Fruit fly (Drosophila melanogaster) whole organism, prepupa: Measurements from ENCODE around the gene ago.
A peak's percentile ranks its signal among the peaks of the same experiment; 100 is the strongest.

Experiments
- Blimp-1 ChIP-seq: fragments of 200-800 bp; sonication (Bioruptor generic); optimal IDR thresholded peaks from 3 replicates; lab custom pipeline; 2017; ENCODE audit warnings: missing biosample characterization, missing genetic modification characterization, mild to moderate bottlenecking, moderate library complexity, missing genetic modification reagents
- CG10631 ChIP-seq: fragments of 200-800 bp; sonication (Bioruptor generic); optimal IDR thresholded peaks from 2 replicates; lab custom pipeline; 2016; ENCODE audit warnings: missing biosample characterization, missing genetic modification characterization
- CG11294 ChIP-seq: fragments of 200-800 bp; sonication (Bioruptor generic); IDR thresholded peaks from 2 replicates; pipeline ENCODE4 v1.3.6; 2022; ENCODE audit warnings: missing biosample characterization, missing genetic modification characterization
- CG11762 ChIP-seq: fragments of 200-800 bp; sonication (Bioruptor generic); optimal IDR thresholded peaks from 3 replicates; lab custom pipeline; 2016; ENCODE audit warnings: missing biosample characterization, missing genetic modification characterization; ENCODE audit not compliant: insufficient read depth
- CG11902 ChIP-seq: fragments of 200-800 bp; sonication (Bioruptor generic); optimal IDR thresholded peaks from 3 replicates; lab custom pipeline; 2016; ENCODE audit warnings: missing biosample characterization, missing genetic modification characterization
- CG15336 ChIP-seq: fragments of 200-800 bp; sonication (Bioruptor generic); IDR thresholded peaks from 2 replicates; pipeline ENCODE4 v1.3.6; 2022; ENCODE audit warnings: missing biosample characterization, missing genetic modification characterization
- CG1621 ChIP-seq: fragments of 200-800 bp; sonication (Bioruptor generic); optimal IDR thresholded peaks from 3 replicates; lab custom pipeline; 2018; ENCODE audit warnings: missing biosample characterization, mild to moderate bottlenecking, missing genetic modification characterization
- CG3032 ChIP-seq: fragments of 200-800 bp; optimal IDR thresholded peaks from 2 replicates; lab custom pipeline; 2019; ENCODE audit warnings: missing biosample characterization, mild to moderate bottlenecking, missing genetic modification characterization, moderate library complexity
- CG31627 ChIP-seq: fragments of 200-800 bp; sonication (Bioruptor generic); optimal IDR thresholded peaks from 3 replicates; lab custom pipeline; 2016; ENCODE audit warnings: missing biosample characterization, missing genetic modification characterization
- CG3919 ChIP-seq: fragments of 200-800 bp; sonication (Bioruptor generic); optimal IDR thresholded peaks from 3 replicates; lab custom pipeline; 2016; ENCODE audit warnings: missing biosample characterization, missing genetic modification characterization
- CG6163 ChIP-seq: fragments of 200-800 bp; sonication (Bioruptor generic); IDR thresholded peaks from 3 replicates; pipeline ENCODE4 v1.3.6; 2022; ENCODE audit warnings: missing biosample characterization, missing genetic modification characterization
- CG6276 ChIP-seq: fragments of 200-800 bp; sonication (Bioruptor generic); optimal IDR thresholded peaks from 2 replicates; lab custom pipeline; 2017; ENCODE audit warnings: missing biosample characterization, mild to moderate bottlenecking, missing genetic modification characterization
- CG6792 ChIP-seq: fragments of 200-800 bp; sonication (Bioruptor generic); optimal IDR thresholded peaks from 3 replicates; lab custom pipeline; 2016; ENCODE audit warnings: missing biosample characterization, missing genetic modification characterization
- CG6808 ChIP-seq: fragments of 200-800 bp; sonication (Bioruptor generic); optimal IDR thresholded peaks from 3 replicates; lab custom pipeline; 2017; ENCODE audit warnings: missing biosample characterization, missing genetic modification characterization, mild to moderate bottlenecking, moderate library complexity, missing genetic modification reagents
- CG6854 ChIP-seq: fragments of 200-800 bp; sonication (Bioruptor generic); optimal IDR thresholded peaks from 2 replicates; lab custom pipeline; 2017; ENCODE audit warnings: missing biosample characterization, mild to moderate bottlenecking, missing genetic modification characterization
- CG8119 ChIP-seq: fragments of 200-800 bp; sonication (Bioruptor generic); IDR thresholded peaks from 3 replicates; pipeline ENCODE4 v1.3.6; 2022; ENCODE audit warnings: missing biosample characterization, missing genetic modification characterization
- CG8632 ChIP-seq: fragments of 200-800 bp; sonication (Bioruptor generic); optimal IDR thresholded peaks from 3 replicates; lab custom pipeline; 2016; ENCODE audit warnings: missing biosample characterization, missing genetic modification characterization
- Eip75B ChIP-seq: fragments of 200-800 bp; sonication (Bioruptor generic); optimal IDR thresholded peaks from 3 replicates; lab custom pipeline; 2016; ENCODE audit warnings: missing biosample characterization, missing genetic modification characterization
- Eip78C ChIP-seq: fragments of 200-800 bp; sonication (Bioruptor generic); peaks from one replicate; lab custom pipeline; 2016; ENCODE audit warnings: missing biosample characterization, missing genetic modification characterization
- Eip93F ChIP-seq: fragments of 200-800 bp; sonication (Bioruptor generic); optimal IDR thresholded peaks from 2 replicates; lab custom pipeline; 2016; ENCODE audit warnings: missing biosample characterization, mild to moderate bottlenecking, missing genetic modification characterization
- Gug ChIP-seq: fragments of 200-800 bp; sonication (Bioruptor generic); IDR thresholded peaks from 2 replicates; pipeline ENCODE4 v1.3.6; 2022; ENCODE audit warnings: missing biosample characterization, missing genetic modification characterization
- Hr38 ChIP-seq: sonication (Bioruptor generic); optimal IDR thresholded peaks from 2 replicates; lab custom pipeline; 2016; ENCODE audit warnings: missing biosample characterization, missing genetic modification characterization
- Hr4 ChIP-seq: fragments of 200-800 bp; sonication (Bioruptor generic); optimal IDR thresholded peaks from 3 replicates; lab custom pipeline; 2016; ENCODE audit warnings: missing biosample characterization, missing genetic modification characterization
- OdsH ChIP-seq: fragments of 200-800 bp; sonication (Bioruptor generic); optimal IDR thresholded peaks from 3 replicates; lab custom pipeline; 2016; ENCODE audit warnings: missing biosample characterization, missing genetic modification characterization
- Smox ChIP-seq: fragments of 200-800 bp; sonication (Bioruptor generic); optimal IDR thresholded peaks from 3 replicates; lab custom pipeline; 2016; ENCODE audit warnings: missing biosample characterization, missing genetic modification characterization
- Sox14 ChIP-seq: fragments of 200-800 bp; sonication (Bioruptor generic); optimal IDR thresholded peaks from 3 replicates; lab custom pipeline; 2016; ENCODE audit warnings: missing biosample characterization, missing genetic modification characterization
- achi ChIP-seq: fragments of 200-800 bp; sonication (Bioruptor generic); optimal IDR thresholded peaks from 3 replicates; lab custom pipeline; 2016; ENCODE audit warnings: missing biosample characterization, missing genetic modification characterization
- dsx ChIP-seq: fragments of 200-800 bp; optimal IDR thresholded peaks from 3 replicates; lab custom pipeline; 2019; ENCODE audit warnings: missing biosample characterization, mild to moderate bottlenecking, missing genetic modification characterization, moderate library complexity; ENCODE audit not compliant: poor library complexity, severe bottlenecking
- eg ChIP-seq: fragments of 200-800 bp; sonication (Bioruptor generic); IDR thresholded peaks from 3 replicates; pipeline ENCODE4 v1.3.6; 2022; ENCODE audit warnings: missing biosample characterization, missing genetic modification characterization
- esn ChIP-seq: fragments of 200-800 bp; sonication (Bioruptor generic); optimal IDR thresholded peaks from 2 replicates; lab custom pipeline; 2016; ENCODE audit warnings: missing biosample characterization, mild to moderate bottlenecking, missing genetic modification characterization, moderate library complexity
- fd59A ChIP-seq: fragments of 200-800 bp; sonication (Bioruptor generic); optimal IDR thresholded peaks from 2 replicates; lab custom pipeline; 2017; ENCODE audit warnings: missing biosample characterization, mild to moderate bottlenecking, missing genetic modification characterization, missing genetic modification reagents
- fkh ChIP-seq: fragments of 200-800 bp; sonication (Bioruptor generic); optimal IDR thresholded peaks from 3 replicates; lab custom pipeline; 2017; ENCODE audit warnings: missing biosample characterization, mild to moderate bottlenecking, missing genetic modification characterization, moderate library complexity
- lz ChIP-seq: fragments of 200-800 bp; sonication (Bioruptor generic); optimal IDR thresholded peaks from 3 replicates; lab custom pipeline; 2016; ENCODE audit warnings: missing biosample characterization, missing genetic modification characterization
- pdm3 ChIP-seq: fragments of 200-800 bp; sonication (Bioruptor generic); optimal IDR thresholded peaks from 3 replicates; lab custom pipeline; 2016; ENCODE audit warnings: missing biosample characterization, missing genetic modification characterization
- spab ChIP-seq: fragments of 200-800 bp; sonication (Bioruptor generic); optimal IDR thresholded peaks from 2 replicates; lab custom pipeline; 2017; ENCODE audit warnings: missing biosample characterization, mild to moderate bottlenecking, missing genetic modification characterization, missing genetic modification reagents
- ss ChIP-seq, 2 experiments: fragments of 200-800 bp; sonication (Bioruptor generic); optimal IDR thresholded peaks; 2 replicates in 1 of 2; 3 replicates in 1 of 2; lab custom pipeline; 2017 to 2018; ENCODE audit warnings: mild to moderate bottlenecking in 2 of 2, missing biosample characterization in 2 of 2, missing genetic modification characterization in 2 of 2, moderate library complexity in 1 of 2
- svp ChIP-seq: fragments of 200-800 bp; sonication (Bioruptor generic); peaks from one replicate; lab custom pipeline; 2016; ENCODE audit warnings: missing biosample characterization, missing genetic modification characterization

Gene ago

dm6 chr3L:4288591-4289056 is 34.5 kb upstream of the ago start, which contains the start of gene Hexo1 (continued):
- no peak for TF ChIP-seq CG10631 (GFP tag; lab: Kevin White, UChicago)
- TF ChIP-seq CG6276 (GFP tag; lab: Kevin White, UChicago): no peak
- peak; percentile 95 for TF ChIP-seq Eip78C (GFP tag; lab: Kevin White, UChicago)
- TF ChIP-seq CG11902: no peak
- TF ChIP-seq pdm3 (GFP tag; lab: Kevin White, UChicago): no peak
- peak; percentile 54 for TF ChIP-seq CG11762
- TF ChIP-seq Gug (GFP tag; lab: Robert Waterston, UW): no peak; the same call in 1 of the 2 replicates
- TF ChIP-seq fkh (GFP tag; lab: Kevin White, UChicago): peak; percentile 84
- peak; percentile 62 for TF ChIP-seq CG8632 (GFP tag; lab: Kevin White, UChicago)
- no peak for TF ChIP-seq Hr4
- TF ChIP-seq Blimp-1: no peak
- no peak for TF ChIP-seq Eip75B (GFP tag; lab: Kevin White, UChicago)
- no peak for TF ChIP-seq OdsH (GFP tag; lab: Kevin White, UChicago)

DNA sequence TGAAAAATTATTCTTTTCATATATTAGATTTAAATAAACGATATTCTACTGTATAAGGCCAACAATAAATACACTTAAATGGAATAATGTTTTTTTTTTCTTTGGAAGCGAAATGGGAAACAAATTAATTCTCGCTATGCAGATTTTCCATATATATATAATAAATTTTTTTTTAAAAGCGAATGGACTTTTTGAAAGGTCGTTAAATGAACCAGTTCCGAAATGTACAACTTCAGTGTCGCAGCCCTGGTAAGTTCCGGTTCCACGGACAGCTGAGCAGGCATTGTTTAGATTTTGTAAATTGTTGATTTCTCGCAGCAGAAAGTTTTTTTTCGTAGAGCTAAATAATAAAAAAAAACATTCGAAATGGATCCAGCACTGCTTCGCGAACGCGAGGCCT is 32.7 kb upstream of the ago start, which contains the start of gene TfIIEbeta:
TfIIEbeta (plus strand) TSS at position 255 of the 400 bp plus-strand sequence.
- TF ChIP-seq CG15336 (GFP tag; lab: Robert Waterston, UW): peak; percentile 53; the same call in 1 of the 2 replicates
- TF ChIP-seq CG11294: no peak
- peak; percentile 46; the same call in 1 of the 3 replicates for TF ChIP-seq CG8119 (GFP tag; lab: Robert Waterston, UW)
- no peak for TF ChIP-seq CG6808 (GFP tag; lab: Kevin White, UChicago)
- TF ChIP-seq CG10631 (GFP tag; lab: Kevin White, UChicago): no peak
- peak; percentile 17 for TF ChIP-seq CG6854 (GFP tag; lab: Kevin White, UChicago)
- TF ChIP-seq pdm3 (GFP tag; lab: Kevin White, UChicago): no peak
- TF ChIP-seq CG11762: no peak
- no peak for TF ChIP-seq Eip93F (GFP tag; lab: Kevin White, UChicago)
- TF ChIP-seq CG3919 (GFP tag; lab: Kevin White, UChicago): peak; percentile 9
- TF ChIP-seq Smox (GFP tag; lab: Kevin White, UChicago): no peak
- TF ChIP-seq eg (GFP tag; lab: Robert Waterston, UW): peak; percentile 64; the same call in 2 of the 3 replicates
- TF ChIP-seq fd59A (GFP tag; lab: Kevin White, UChicago): no peak
- TF ChIP-seq CG31627: no peak
- TF ChIP-seq spab (GFP tag; lab: Kevin White, UChicago): no peak
- TF ChIP-seq CG3032: peak; percentile 10
- TF ChIP-seq Hr38 (GFP tag; lab: Kevin White, UChicago): no peak
- TF ChIP-seq CG6163 (GFP tag; lab: Robert Waterston, UW): 0 out of 3 replicates have a peak, but pooled peaks have one; percentile 33
- peak; percentile 45 for TF ChIP-seq dsx (GFP tag; lab: Kevin White, UChicago)
- TF ChIP-seq CG6792: no peak
- peak; percentile 80 for TF ChIP-seq Eip78C (GFP tag; lab: Kevin White, UChicago)
- peak; percentile 18 for TF ChIP-seq esn (GFP tag; lab: Kevin White, UChicago)
- TF ChIP-seq CG6276 (GFP tag; lab: Kevin White, UChicago): no peak
- TF ChIP-seq CG11902: no peak
- TF ChIP-seq OdsH (GFP tag; lab: Kevin White, UChicago): no peak
- peak; percentile 37 for TF ChIP-seq Sox14 (GFP tag; lab: Kevin White, UChicago)
- TF ChIP-seq ss (GFP tag; optimal IDR thresholded peaks at IDR 0.05; lab: Kevin White, UChicago): no peak
- peak; percentile 72 for TF ChIP-seq svp
- peak; percentile 38 for TF ChIP-seq fkh (GFP tag; lab: Kevin White, UChicago)
- no peak for TF ChIP-seq Gug (GFP tag; lab: Robert Waterston, UW)
- no peak for TF ChIP-seq achi (GFP tag; lab: Kevin White, UChicago)

dm6 chr3L:4283428-4284089 is 29.5 kb upstream of the ago start, which contains the start of the genes srw and CG1316:
TSS of gene srw (minus strand) at chr3L:4283478.
TSS of gene CG1316 (plus strand) at chr3L:4283851.
- TF ChIP-seq esn (GFP tag; lab: Kevin White, UChicago) (peak; percentile 12), CG3919 (GFP tag; lab: Kevin White, UChicago) (no peak), CG1621 (tag; lab: Kevin White, UChicago) (peak; percentile 53), Sox14 (GFP tag; lab: Kevin White, UChicago) (peak; percentile 6), Blimp-1 (no peak), lz (no peak)
